Fruit fly (Drosophila melanogaster) whole organism, embryonic: ENCODE measurements around the gene Rbf.

Experiments used
- Abd-B ChIP-seq: fragments of 200-800 bp; sonication (Bioruptor generic); optimal IDR thresholded peaks from 2 replicates; lab custom pipeline; 2018; ENCODE audit warnings: missing biosample characterization, mild to moderate bottlenecking, missing genetic modification characterization, moderate library complexity
- Ada2b ChIP-seq: fragments of 200-800 bp; sonication (Bioruptor generic); IDR thresholded peaks from 2 replicates; pipeline ENCODE4 v1.3.6; 2022; ENCODE audit warnings: missing biosample characterization, missing genetic modification characterization
- C15 ChIP-seq: fragments of 200-800 bp; sonication (Bioruptor generic); IDR thresholded peaks from 3 replicates; pipeline ENCODE4 v1.3.6; 2022; ENCODE audit warnings: missing biosample characterization, missing genetic modification characterization
- CG10431 ChIP-seq: fragments of 200-800 bp; sonication (Bioruptor generic); optimal IDR thresholded peaks from 3 replicates; lab custom pipeline; 2018; ENCODE audit warnings: missing biosample characterization, mild to moderate bottlenecking, missing genetic modification characterization
- CG10959 ChIP-seq: fragments of 200-800 bp; sonication (Bioruptor generic); IDR thresholded peaks from 2 replicates; pipeline ENCODE4 v1.3.6; 2022; ENCODE audit warnings: missing biosample characterization, missing genetic modification characterization
- CG11093 ChIP-seq: fragments of 200-800 bp; sonication (Bioruptor generic); IDR thresholded peaks from 3 replicates; pipeline ENCODE4 v1.3.6; 2022; ENCODE audit warnings: missing biosample characterization, missing genetic modification characterization
- CG11560 ChIP-seq: fragments of 200-800 bp; sonication (Bioruptor generic); IDR thresholded peaks from 3 replicates; pipeline ENCODE4 v1.3.6; 2022; ENCODE audit warnings: missing biosample characterization, missing genetic modification characterization
- CG1233 ChIP-seq: fragments of 200-800 bp; sonication (Bioruptor generic); optimal IDR thresholded peaks from 4 replicates; lab custom pipeline; 2018; ENCODE audit warnings: missing biosample characterization, mild to moderate bottlenecking, missing genetic modification characterization
- CG13775 ChIP-seq: fragments of 200-800 bp; sonication (Bioruptor generic); optimal IDR thresholded peaks from 3 replicates; lab custom pipeline; 2017; ENCODE audit warnings: missing biosample characterization, mild to moderate bottlenecking, missing genetic modification characterization
- CG14965 ChIP-seq: fragments of 200-800 bp; sonication (Bioruptor generic); optimal IDR thresholded peaks from 2 replicates; lab custom pipeline; 2016; ENCODE audit warnings: missing biosample characterization, missing genetic modification characterization, borderline replicate concordance
- CG16863 ChIP-seq: fragments of 200-800 bp; sonication (Bioruptor generic); optimal IDR thresholded peaks from 3 replicates; lab custom pipeline; 2016; ENCODE audit warnings: missing biosample characterization, missing genetic modification characterization
- CG17385 ChIP-seq: fragments of 200-800 bp; sonication (Bioruptor generic); optimal IDR thresholded peaks from 3 replicates; lab custom pipeline; 2018; ENCODE audit warnings: missing biosample characterization, mild to moderate bottlenecking, missing genetic modification characterization
- CG2889 ChIP-seq: fragments of 200-800 bp; sonication (Bioruptor generic); IDR thresholded peaks from 3 replicates; pipeline ENCODE4 v1.3.6; 2022; ENCODE audit warnings: missing biosample characterization, missing genetic modification characterization
- CG31224 ChIP-seq: fragments of 200-800 bp; sonication (Bioruptor generic); IDR thresholded peaks from 2 replicates; pipeline ENCODE4 v1.3.6; 2022; ENCODE audit warnings: missing biosample characterization, missing genetic modification characterization
- CG32767 ChIP-seq: fragments of 200-800 bp; sonication (Bioruptor generic); IDR thresholded peaks from 2 replicates; pipeline ENCODE4 v1.3.6; 2022; ENCODE audit warnings: missing biosample characterization, missing genetic modification characterization
- CG3995 ChIP-seq: fragments of 200-800 bp; sonication (Bioruptor generic); optimal IDR thresholded peaks from 3 replicates; lab custom pipeline; 2016; ENCODE audit warnings: missing biosample characterization, missing genetic modification characterization
- CG6175 ChIP-seq: fragments of 200-800 bp; sonication (Bioruptor generic); IDR thresholded peaks from 3 replicates; pipeline ENCODE4 v1.3.6; 2022; ENCODE audit warnings: missing biosample characterization, missing genetic modification characterization
- CG7271 ChIP-seq: fragments of 200-800 bp; sonication (Bioruptor generic); optimal IDR thresholded peaks from 2 replicates; lab custom pipeline; 2018; ENCODE audit warnings: missing biosample characterization, mild to moderate bottlenecking, missing genetic modification characterization, moderate library complexity
- CG8765 ChIP-seq: fragments of 200-800 bp; sonication (Bioruptor generic); IDR thresholded peaks from 2 replicates; pipeline ENCODE4 v1.3.6; 2022; ENCODE audit warnings: missing biosample characterization, missing genetic modification characterization
- CHES-1-like ChIP-seq: fragments of 200-800 bp; sonication (Bioruptor generic); optimal IDR thresholded peaks from 2 replicates; lab custom pipeline; 2016; ENCODE audit warnings: missing biosample characterization, missing genetic modification characterization
- Doc2 ChIP-seq: fragments of 200-800 bp; sonication (Bioruptor generic); IDR thresholded peaks from 2 replicates; pipeline ENCODE4 v1.3.6; 2022; ENCODE audit warnings: missing biosample characterization, missing genetic modification characterization
- Hey ChIP-seq: fragments of 200-800 bp; sonication (Bioruptor generic); optimal IDR thresholded peaks from 3 replicates; lab custom pipeline; 2018; ENCODE audit warnings: missing biosample characterization, mild to moderate bottlenecking, missing genetic modification characterization
- HmgZ ChIP-seq: fragments of 200-800 bp; sonication (Bioruptor generic); optimal IDR thresholded peaks from 2 replicates; lab custom pipeline; 2018; ENCODE audit warnings: missing biosample characterization, mild to moderate bottlenecking, missing genetic modification characterization
- Lhr ChIP-seq: fragments of 200-800 bp; sonication (Bioruptor generic); optimal IDR thresholded peaks from 3 replicates; lab custom pipeline; 2017; ENCODE audit warnings: mild to moderate bottlenecking, missing biosample characterization, missing genetic modification reagents, missing genetic modification characterization
- Nf-YC ChIP-seq: fragments of 200-800 bp; optimal IDR thresholded peaks from 3 replicates; lab custom pipeline; 2019; ENCODE audit warnings: missing biosample characterization, mild to moderate bottlenecking, missing genetic modification characterization, moderate library complexity
- Oaz ChIP-seq: fragments of 200-800 bp; sonication (Bioruptor generic); IDR thresholded peaks from 2 replicates; pipeline ENCODE4 v1.3.6; 2022; ENCODE audit warnings: missing biosample characterization, missing genetic modification characterization
- Oli ChIP-seq: fragments of 200-800 bp; sonication (Bioruptor generic); optimal IDR thresholded peaks from 2 replicates; lab custom pipeline; 2018; ENCODE audit warnings: missing biosample characterization, mild to moderate bottlenecking, missing genetic modification characterization, moderate library complexity
- Six4 ChIP-seq: fragments of 200-800 bp; sonication (Bioruptor generic); optimal IDR thresholded peaks from 2 replicates; lab custom pipeline; 2016; ENCODE audit warnings: missing biosample characterization, missing genetic modification characterization
- Spps ChIP-seq: fragments of 200-800 bp; sonication (Bioruptor generic); optimal IDR thresholded peaks from 2 replicates; lab custom pipeline; 2018; ENCODE audit warnings: missing biosample characterization, mild to moderate bottlenecking, missing genetic modification characterization
- Sry-β ChIP-seq: fragments of 200-800 bp; sonication (Bioruptor generic); optimal IDR thresholded peaks from 2 replicates; lab custom pipeline; 2018; ENCODE audit warnings: missing biosample characterization, mild to moderate bottlenecking, missing genetic modification characterization, moderate library complexity
- Tbp ChIP-seq: fragments of >200 bp; optimal IDR thresholded peaks from 2 replicates; lab custom pipeline; 2018; ENCODE audit warnings: missing biosample characterization, missing genetic modification characterization
- az2 ChIP-seq: fragments of 200-800 bp; sonication (Bioruptor generic); optimal IDR thresholded peaks from 3 replicates; lab custom pipeline; 2016; ENCODE audit warnings: missing biosample characterization, missing genetic modification characterization
- cwo ChIP-seq: fragments of 200-800 bp; sonication (Bioruptor generic); optimal IDR thresholded peaks from 3 replicates; lab custom pipeline; 2017; ENCODE audit warnings: missing biosample characterization, missing genetic modification characterization, mild to moderate bottlenecking, moderate library complexity, missing genetic modification reagents
- exex ChIP-seq: fragments of 200-800 bp; sonication (Bioruptor generic); optimal IDR thresholded peaks from 4 replicates; lab custom pipeline; 2018; ENCODE audit warnings: missing biosample characterization, mild to moderate bottlenecking, missing genetic modification characterization, moderate library complexity
- gce ChIP-seq: fragments of 200-800 bp; sonication (Bioruptor generic); IDR thresholded peaks from 3 replicates; pipeline ENCODE4 v1.3.6; 2022; ENCODE audit warnings: missing biosample characterization, missing genetic modification characterization
- grn ChIP-seq: fragments of 200-800 bp; sonication (Bioruptor generic); optimal IDR thresholded peaks from 3 replicates; lab custom pipeline; 2017; ENCODE audit warnings: missing biosample characterization, missing genetic modification characterization
- gt ChIP-seq: fragments of 200-800 bp; sonication (Bioruptor generic); IDR thresholded peaks from 2 replicates; pipeline ENCODE4 v1.3.6; 2022; ENCODE audit warnings: missing biosample characterization, missing genetic modification characterization
- her ChIP-seq: fragments of 200-800 bp; sonication (Bioruptor generic); optimal IDR thresholded peaks from 2 replicates; lab custom pipeline; 2016; ENCODE audit warnings: missing biosample characterization, missing genetic modification characterization
- insv ChIP-seq, 2 experiments: fragments of 200-800 bp; sonication (Bioruptor generic); optimal IDR thresholded peaks; 3 replicates each; lab custom pipeline; 2016 to 2018; ENCODE audit warnings: missing biosample characterization in 2 of 2, missing genetic modification characterization in 2 of 2
- kay ChIP-seq: fragments of 200-800 bp; sonication (Bioruptor generic); optimal IDR thresholded peaks from 2 replicates; lab custom pipeline; 2016; ENCODE audit warnings: missing biosample characterization, missing genetic modification characterization
- knrl ChIP-seq: fragments of 200-800 bp; sonication (Bioruptor generic); IDR thresholded peaks from 3 replicates; pipeline ENCODE4 v1.3.6; 2022; ENCODE audit warnings: missing biosample characterization, missing genetic modification characterization; ENCODE audit not compliant: partially characterized antibody
- mirr ChIP-seq: fragments of 200-800 bp; sonication (Bioruptor generic); optimal IDR thresholded peaks from 3 replicates; lab custom pipeline; 2018; ENCODE audit warnings: missing biosample characterization, mild to moderate bottlenecking, missing genetic modification characterization
- nau ChIP-seq: fragments of 200-800 bp; sonication (Bioruptor generic); optimal IDR thresholded peaks from 3 replicates; lab custom pipeline; 2017; ENCODE audit warnings: missing biosample characterization, mild to moderate bottlenecking, missing genetic modification characterization, missing genetic modification reagents
- pan ChIP-seq, 4 experiments: fragments of >200 bp in 3 of 4; fragments of 200-800 bp in 1 of 4; sonication (Bioruptor generic) in 1 of 4; optimal IDR thresholded peaks in 3 of 4; IDR thresholded peaks in 1 of 4; 2 replicates each; pipeline versions ENCODE4 v1.3.6 to Lab custom; 2017 to 2022; ENCODE audit warnings: missing biosample characterization in 2 of 4, missing genetic modification characterization in 2 of 4, mixed read lengths in 1 of 4
- pros ChIP-seq: fragments of 200-800 bp; sonication (Bioruptor generic); optimal IDR thresholded peaks from 3 replicates; lab custom pipeline; 2019; ENCODE audit warnings: missing biosample characterization, mild to moderate bottlenecking, missing genetic modification characterization, moderate library complexity
- trem ChIP-seq: fragments of 200-800 bp; optimal IDR thresholded peaks from 3 replicates; lab custom pipeline; 2019; ENCODE audit warnings: missing biosample characterization, mild to moderate bottlenecking, missing genetic modification characterization, moderate library complexity
- ttk ChIP-seq: fragments of 200-800 bp; sonication (Bioruptor generic); IDR thresholded peaks from 2 replicates; pipeline ENCODE4 v2.1.2; 2022; ENCODE audit warnings: missing biosample characterization, missing genetic modification characterization
- vfl ChIP-seq: fragments of 200-800 bp; sonication (Bioruptor generic); optimal IDR thresholded peaks from 2 replicates; lab custom pipeline; 2016; ENCODE audit warnings: missing biosample characterization, missing genetic modification characterization
- zfh1 ChIP-seq: fragments of 200-800 bp; sonication (Bioruptor generic); IDR thresholded peaks from 3 replicates; pipeline ENCODE4 v1.3.6; 2022; ENCODE audit warnings: missing biosample characterization, missing genetic modification characterization

The Rbf gene

dm6 chrX:765039-765508 lies 36.2 kb downstream of the Rbf start, which contains the start of gene RpL22 (continued):
- TF ChIP-seq Spps (tag; lab: Kevin White, UChicago) (peak; percentile 50), gce (GFP tag; lab: Robert Waterston, UW) (peak; percentile 90), pan (optimal IDR thresholded peaks at IDR 0.05; lab: Kevin White, UChicago) (no peak), pan (GFP tag; optimal IDR thresholded peaks at IDR 0.05 in 1 of 2, IDR thresholded peaks at IDR 0.05 in 1 of 2) (peak in 1 of 2 experiments; percentile 82), Sry-β (peak; percentile 33), CG1233 (GFP tag; lab: Kevin White, UChicago) (peak; percentile 87), az2 (peak; percentile 44), mirr (GFP tag; lab: Kevin White, UChicago) (peak; percentile 86), Hey (tag; lab: Kevin White, UChicago) (peak; percentile 73), CHES-1-like (GFP tag; lab: Kevin White, UChicago) (peak; percentile 92), trem (tag; lab: Kevin White, UChicago) (peak; percentile 89), kay (GFP tag; lab: Kevin White, UChicago) (peak; percentile 64), knrl (GFP tag; lab: Robert Waterston, UW) (peak; percentile 57; the same call in 2 of the 3 replicates), CG10431 (GFP tag; lab: Kevin White, UChicago) (peak; percentile 71), CG17385 (GFP tag; lab: Kevin White, UChicago) (peak; percentile 96), CG6175 (peak; percentile 78), Lhr (GFP tag; lab: Kevin White, UChicago) (peak; percentile 97), CG8765 (GFP tag; lab: Robert Waterston, UW) (peak; percentile 47; the same call in 1 of the 2 replicates), CG31224 (peak; percentile 82), CG32767 (peak; percentile 58; the same call in 1 of the 2 replicates), Ada2b (GFP tag; lab: Robert Waterston, UW) (peak; percentile 58; the same call in 1 of the 2 replicates), CG7271 (peak; percentile 82), vfl (GFP tag; lab: Kevin White, UChicago) (peak; percentile 72), CG10959 (GFP tag; lab: Robert Waterston, UW) (peak; percentile 68), Six4 (GFP tag; lab: Kevin White, UChicago) (peak; percentile 80), Nf-YC (tag; lab: Kevin White, UChicago) (peak; percentile 77), Oaz (peak; percentile 62), Abd-B (GFP tag; lab: Kevin White, UChicago) (peak; percentile 72), grn (GFP tag; lab: Kevin White, UChicago) (peak; percentile 79), CG11560 (tag; lab: Robert Waterston, UW) (peak; percentile 82), ttk (GFP tag; lab: Robert Waterston, UW) (peak; percentile 63; the same call in 1 of the 2 replicates), HmgZ (tag; lab: Kevin White, UChicago) (peak; percentile 94), nau (GFP tag; lab: Kevin White, UChicago) (peak; percentile 91), gt (GFP tag; lab: Robert Waterston, UW) (peak; percentile 63; the same call in 1 of the 2 replicates), CG14965 (GFP tag; lab: Kevin White, UChicago) (peak; percentile 80), cwo (peak; percentile 79), insv (GFP tag; optimal IDR thresholded peaks at IDR 0.05; lab: Kevin White, UChicago) (peak in 1 of 2 experiments; percentile 80), her (GFP tag; lab: Kevin White, UChicago) (peak; percentile 94), zfh1 (GFP tag; lab: Robert Waterston, UW) (peak; percentile 89), Oli (tag; lab: Kevin White, UChicago) (peak; percentile 60), Tbp (GFP tag; lab: Kevin White, UChicago) (peak; percentile 16), CG2889 (peak; percentile 54; the same call in 1 of the 3 replicates), CG3995 (GFP tag; lab: Kevin White, UChicago) (peak; percentile 81), Doc2 (GFP tag; lab: Robert Waterston, UW) (peak; percentile 19; the same call in 1 of the 2 replicates), CG13775 (GFP tag; lab: Kevin White, UChicago) (peak; percentile 94), pros (GFP tag; lab: Kevin White, UChicago) (no peak), CG11093 (GFP tag; lab: Robert Waterston, UW) (peak; percentile 52; the same call in 1 of the 3 replicates), C15 (GFP tag; lab: Robert Waterston, UW) (peak; percentile 73; the same call in 1 of the 3 replicates), exex (tag; lab: Kevin White, UChicago) (peak; percentile 52), CG16863 (GFP tag; lab: Kevin White, UChicago) (peak; percentile 77)
